In genomic region chrX:6859756-6860412, dm6 we compare ENCODE assay signal across 5 fruit fly cellular contexts.
A peak's percentile ranks its signal among the peaks of the same experiment; 100 is the strongest.
TF ChIP-seq lines count a peak whose summit lies in the region.

No protein-coding gene starts in this region.

- TF ChIP-seq CTCF in whole organism, embryonic (GFP tag; optimal IDR thresholded peaks at IDR 0.05; lab: Kevin White, UChicago) = peak; percentile 35

TF ChIP-seq in whole organism, adult, 20 proteins besides CTCF, POLR2A, EP300 and RAD21 (continues in another document):
- TF ChIP-seq bab1 (GFP tag; optimal IDR thresholded peaks at IDR 0.05; lab: Kevin White, UChicago) (peak; percentile 30), cnc (optimal IDR thresholded peaks at IDR 0.05; lab: Kevin White, UChicago) (no peak), Mnt (GFP tag; optimal IDR thresholded peaks at IDR 0.05; lab: Kevin White, UChicago) (no peak), Clk (GFP tag; optimal IDR thresholded peaks at IDR 0.05; lab: Kevin White, UChicago) (peak; percentile 63), CG11617 (GFP tag; optimal IDR thresholded peaks at IDR 0.05; lab: Kevin White, UChicago) (peak; percentile 86), CG33017 (tag; optimal IDR thresholded peaks at IDR 0.05; lab: Kevin White, UChicago) (no peak), Hr96 (GFP tag; optimal IDR thresholded peaks at IDR 0.05; lab: Kevin White, UChicago) (peak; percentile 93), kay (GFP tag; lab: Kevin White, UChicago; ENCODE audit: borderline replicate concordance) (peak; percentile 25), CG7045 (GFP tag; optimal IDR thresholded peaks at IDR 0.05; lab: Kevin White, UChicago) (peak; percentile 68), cic (GFP tag; optimal IDR thresholded peaks at IDR 0.05; lab: Kevin White, UChicago) (no peak), tj (GFP tag; optimal IDR thresholded peaks at IDR 0.05; lab: Kevin White, UChicago) (peak; percentile 58), toe (GFP tag; optimal IDR thresholded peaks at IDR 0.05; lab: Kevin White, UChicago) (peak; percentile 48), CG1620 (GFP tag; optimal IDR thresholded peaks at IDR 0.05; lab: Kevin White, UChicago) (peak; percentile 75), pad (GFP tag; optimal IDR thresholded peaks at IDR 0.05; lab: Kevin White, UChicago) (peak; percentile 82), CG12768 (GFP tag; optimal IDR thresholded peaks at IDR 0.05; lab: Kevin White, UChicago) (peak; percentile 80), CG14711 (tag; optimal IDR thresholded peaks at IDR 0.05; lab: Kevin White, UChicago) (peak; percentile 66), Crg-1 (GFP tag; optimal IDR thresholded peaks at IDR 0.05; lab: Kevin White, UChicago) (no peak), CG7101 (tag; optimal IDR thresholded peaks at IDR 0.05; lab: Kevin White, UChicago) (peak; percentile 60)

TF ChIP-seq in whole organism, embryonic, 481 proteins besides CTCF, POLR2A, EP300 and RAD21 (continues in another document):
- TF ChIP-seq HLH3B (GFP tag; IDR thresholded peaks at IDR 0.05; lab: Robert Waterston, UW) (peak; percentile 82), tgo (GFP tag; IDR thresholded peaks at IDR 0.05; lab: Robert Waterston, UW) (peak; percentile 71), dysf (GFP tag; IDR thresholded peaks at IDR 0.05; lab: Robert Waterston, UW) (peak; percentile 84), CG15514 (GFP tag; optimal IDR thresholded peaks at IDR 0.05; lab: Kevin White, UChicago) (peak; percentile 26), pita (GFP tag; optimal IDR thresholded peaks at IDR 0.05; lab: Kevin White, UChicago) (no peak), Hey (tag; optimal IDR thresholded peaks at IDR 0.05; lab: Kevin White, UChicago) (no peak), Asciz (GFP tag; optimal IDR thresholded peaks at IDR 0.05; lab: Kevin White, UChicago) (peak; percentile 82), CG9215 (GFP tag; IDR thresholded peaks at IDR 0.05; lab: Robert Waterston, UW) (peak; percentile 83), CG3163 (GFP tag; optimal IDR thresholded peaks at IDR 0.05; lab: Kevin White, UChicago) (no peak), CG6175 (GFP tag; IDR thresholded peaks at IDR 0.05; lab: Robert Waterston, UW) (0 out of 3 replicates have a peak, but pooled peaks have one; percentile 41), en (GFP tag; optimal IDR thresholded peaks at IDR 0.05; lab: Kevin White, UChicago) (peak; percentile 80), CG3281 (GFP tag; optimal IDR thresholded peaks at IDR 0.05; lab: Kevin White, UChicago) (peak; percentile 91), Meics (GFP tag; optimal IDR thresholded peaks at IDR 0.05; lab: Kevin White, UChicago) (peak; percentile 89), sima (GFP tag; optimal IDR thresholded peaks at IDR 0.05; lab: Kevin White, UChicago) (peak; percentile 43), nau (GFP tag; optimal IDR thresholded peaks at IDR 0.05; lab: Kevin White, UChicago) (peak; percentile 71), Aef1 (GFP tag; IDR thresholded peaks at IDR 0.05; lab: Robert Waterston, UW) (peak; percentile 67), phol (tag; optimal IDR thresholded peaks at IDR 0.05; lab: Kevin White, UChicago) (peak; percentile 90), CG1529 (GFP tag; optimal IDR thresholded peaks at IDR 0.05; lab: Kevin White, UChicago) (peak; percentile 18), Kr (GFP tag; optimal IDR thresholded peaks at IDR 0.05; lab: Kevin White, UChicago) (no peak)

TF ChIP-seq in whole organism, prepupa, 60 proteins besides CTCF, POLR2A, EP300 and RAD21 (continues in another document):
- TF ChIP-seq Sox15 (GFP tag; optimal IDR thresholded peaks at IDR 0.05; lab: Kevin White, UChicago) = no peak
- TF ChIP-seq Gug (GFP tag; IDR thresholded peaks at IDR 0.05; lab: Robert Waterston, UW) = peak; percentile 62; the same call in 1 of the 2 replicates
- TF ChIP-seq CG6854 (GFP tag; optimal IDR thresholded peaks at IDR 0.05; lab: Kevin White, UChicago) = peak; percentile 64
- TF ChIP-seq Sox102F (GFP tag; optimal IDR thresholded peaks at IDR 0.05; lab: Kevin White, UChicago) = peak; percentile 31
- TF ChIP-seq Eip93F (GFP tag; optimal IDR thresholded peaks at IDR 0.05; lab: Kevin White, UChicago) = no peak
- TF ChIP-seq CG11762 (GFP tag; optimal IDR thresholded peaks at IDR 0.05; lab: Kevin White, UChicago; ENCODE audit: insufficient read depth) = peak; percentile 67
- TF ChIP-seq CG11294 (GFP tag; IDR thresholded peaks at IDR 0.05; lab: Robert Waterston, UW) = peak; percentile 63
- peak; percentile 89 for TF ChIP-seq Eip75B (GFP tag; optimal IDR thresholded peaks at IDR 0.05; lab: Kevin White, UChicago)
- TF ChIP-seq dac (GFP tag; optimal IDR thresholded peaks at IDR 0.05; lab: Kevin White, UChicago) = no peak
- TF ChIP-seq lz (GFP tag; optimal IDR thresholded peaks at IDR 0.05; lab: Kevin White, UChicago) = peak; percentile 83
- TF ChIP-seq Met (GFP tag; optimal IDR thresholded peaks at IDR 0.05; lab: Kevin White, UChicago) = peak; percentile 82
- peak; percentile 82 for TF ChIP-seq CG11902 (GFP tag; optimal IDR thresholded peaks at IDR 0.05; lab: Kevin White, UChicago)
- TF ChIP-seq topi (GFP tag; optimal IDR thresholded peaks at IDR 0.05; lab: Kevin White, UChicago) = peak; percentile 90
- TF ChIP-seq OdsH (GFP tag; optimal IDR thresholded peaks at IDR 0.05; lab: Kevin White, UChicago) = peak; percentile 13
- TF ChIP-seq fd59A (GFP tag; optimal IDR thresholded peaks at IDR 0.05; lab: Kevin White, UChicago) = peak; percentile 9
- peak; percentile 80 for TF ChIP-seq CG6276 (GFP tag; optimal IDR thresholded peaks at IDR 0.05; lab: Kevin White, UChicago)
- TF ChIP-seq Blimp-1 (GFP tag; optimal IDR thresholded peaks at IDR 0.05; lab: Kevin White, UChicago) = peak; percentile 78
- TF ChIP-seq CG3919 (GFP tag; optimal IDR thresholded peaks at IDR 0.05; lab: Kevin White, UChicago) = peak; percentile 84
- no peak for TF ChIP-seq Sox14 (GFP tag; optimal IDR thresholded peaks at IDR 0.05; lab: Kevin White, UChicago)

TF ChIP-seq in whole organism, pupa, 21 proteins besides CTCF, POLR2A, EP300 and RAD21:
- peak; percentile 37; the same call in 1 of the 2 replicates for TF ChIP-seq Ets98B (GFP tag; IDR thresholded peaks at IDR 0.05; lab: Robert Waterston, UW)
- TF ChIP-seq CG12605 (GFP tag; IDR thresholded peaks at IDR 0.05; lab: Robert Waterston, UW) = no peak
- TF ChIP-seq EcR (GFP tag; optimal IDR thresholded peaks at IDR 0.05; lab: Kevin White, UChicago) = no peak
- peak; percentile 84 for TF ChIP-seq Snoo (tag; optimal IDR thresholded peaks at IDR 0.05; lab: Kevin White, UChicago)
- peak; percentile 66 for TF ChIP-seq CG13204 (GFP tag; optimal IDR thresholded peaks at IDR 0.05; lab: Kevin White, UChicago)
- TF ChIP-seq CG10348 (GFP tag; IDR thresholded peaks at IDR 0.05; lab: Robert Waterston, UW) = no peak; the same call in 1 of the 2 replicates
- no peak for TF ChIP-seq gl (tag; optimal IDR thresholded peaks at IDR 0.05; lab: Kevin White, UChicago)
- peak; percentile 70 for TF ChIP-seq CG9948 (tag; optimal IDR thresholded peaks at IDR 0.05; lab: Kevin White, UChicago)
- TF ChIP-seq CG15710 (tag; optimal IDR thresholded peaks at IDR 0.05; lab: Kevin White, UChicago) = peak; percentile 59
- TF ChIP-seq CG8159 (tag; optimal IDR thresholded peaks at IDR 0.05; lab: Kevin White, UChicago) = peak; percentile 88
- TF ChIP-seq CG34367 (tag; optimal IDR thresholded peaks at IDR 0.05; lab: Kevin White, UChicago) = peak; percentile 55
- peak; percentile 80 for TF ChIP-seq CG4496 (GFP tag; IDR thresholded peaks at IDR 0.05; lab: Robert Waterston, UW)
- TF ChIP-seq CG32121 (GFP tag; IDR thresholded peaks at IDR 0.05; lab: Robert Waterston, UW) = no peak
- TF ChIP-seq CG17806 (tag; optimal IDR thresholded peaks at IDR 0.05; lab: Kevin White, UChicago) = peak; percentile 69
- TF ChIP-seq CG14655 (GFP tag; optimal IDR thresholded peaks at IDR 0.05; lab: Kevin White, UChicago) = peak; percentile 92
- TF ChIP-seq rn (GFP tag; IDR thresholded peaks at IDR 0.05; lab: Robert Waterston, UW) = no peak
- peak; percentile 22 for TF ChIP-seq D1 (tag; optimal IDR thresholded peaks at IDR 0.05; lab: Kevin White, UChicago)
- TF ChIP-seq Pif1A (GFP tag; optimal IDR thresholded peaks at IDR 0.05; lab: Kevin White, UChicago) = peak; percentile 73
- peak; percentile 82 for TF ChIP-seq CG8301 (tag; optimal IDR thresholded peaks at IDR 0.05; lab: Kevin White, UChicago)
- TF ChIP-seq Pif1B (GFP tag; optimal IDR thresholded peaks at IDR 0.05; lab: Kevin White, UChicago) = peak; percentile 42
- TF ChIP-seq fd96Ca (GFP tag; IDR thresholded peaks at IDR 0.05; lab: Robert Waterston, UW) = peak; percentile 68

TF ChIP-seq in whole organism, wandering third instar larva, 38 proteins besides CTCF, POLR2A, EP300 and RAD21 (continues in another document):
- peak; percentile 82 for TF ChIP-seq h (GFP tag; optimal IDR thresholded peaks at IDR 0.05; lab: Kevin White, UChicago)
- peak in 1 of 2 experiments; percentile 41 for TF ChIP-seq dl (GFP tag; optimal IDR thresholded peaks at IDR 0.05; lab: Kevin White, UChicago; ENCODE audit: insufficient read depth in 1 of 2, partially characterized antibody in 2 of 2)
- no peak for TF ChIP-seq woc (GFP tag; optimal IDR thresholded peaks at IDR 0.05; lab: Kevin White, UChicago)
- TF ChIP-seq Dif (GFP tag; optimal IDR thresholded peaks at IDR 0.05; lab: Kevin White, UChicago; ENCODE audit: partially characterized antibody) = no peak
- no peak for TF ChIP-seq usp (GFP tag; optimal IDR thresholded peaks at IDR 0.05; lab: Kevin White, UChicago)
- TF ChIP-seq GATAd (GFP tag; optimal IDR thresholded peaks at IDR 0.05; lab: Kevin White, UChicago) = no peak
- TF ChIP-seq jim (GFP tag; optimal IDR thresholded peaks at IDR 0.05; lab: Kevin White, UChicago) = no peak
- peak; percentile 55 for TF ChIP-seq Myc (optimal IDR thresholded peaks at IDR 0.05; lab: Kevin White, UChicago)
- peak in 1 of 2 experiments; percentile 89 for TF ChIP-seq foxo (GFP tag; optimal IDR thresholded peaks at IDR 0.05; lab: Kevin White, UChicago)
- no peak for TF ChIP-seq Rel (GFP tag; optimal IDR thresholded peaks at IDR 0.05; lab: Kevin White, UChicago)
- TF ChIP-seq Rel (tag; optimal IDR thresholded peaks at IDR 0.05; lab: Kevin White, UChicago) = peak; percentile 62
- no peak for TF ChIP-seq Hr83 (GFP tag; optimal IDR thresholded peaks at IDR 0.05; lab: Kevin White, UChicago; ENCODE audit: poor library complexity, severe bottlenecking)
- no peak for TF ChIP-seq N (GFP tag; optimal IDR thresholded peaks at IDR 0.05; lab: Kevin White, UChicago)
- TF ChIP-seq Sp1 (GFP tag; optimal IDR thresholded peaks at IDR 0.05; lab: Kevin White, UChicago) = peak; percentile 47
- TF ChIP-seq lola (GFP tag; optimal IDR thresholded peaks at IDR 0.05; lab: Kevin White, UChicago) = no peak
- TF ChIP-seq HLH106 (tag; optimal IDR thresholded peaks at IDR 0.05; lab: Kevin White, UChicago) = peak; percentile 85
- TF ChIP-seq br (GFP tag; optimal IDR thresholded peaks at IDR 0.05; lab: Kevin White, UChicago) = peak; percentile 6
- TF ChIP-seq CG9705 (GFP tag; optimal IDR thresholded peaks at IDR 0.05; lab: Kevin White, UChicago) = peak; percentile 68
- peak; percentile 64 for TF ChIP-seq sv (GFP tag; optimal IDR thresholded peaks at IDR 0.05; lab: Kevin White, UChicago)
- TF ChIP-seq sage (GFP tag; optimal IDR thresholded peaks at IDR 0.05; lab: Kevin White, UChicago) = no peak
- TF ChIP-seq Jra (GFP tag; optimal IDR thresholded peaks at IDR 0.05; lab: Kevin White, UChicago) = no peak
- TF ChIP-seq Abd-B (GFP tag; optimal IDR thresholded peaks at IDR 0.05; lab: Kevin White, UChicago) = no peak
- TF ChIP-seq Vsx2 (GFP tag; optimal IDR thresholded peaks at IDR 0.05; lab: Kevin White, UChicago; ENCODE audit: partially characterized antibody) = no peak
